Fruit fly (Drosophila melanogaster) whole organism, pupa: Measurements from ENCODE around the gene CG11912.
A peak's percentile ranks its signal among the peaks of the same experiment; 100 is the strongest.

Experiments used
- CG10348 ChIP-seq: fragments of 200-800 bp; sonication (Bioruptor generic); IDR thresholded peaks from 2 replicates; pipeline ENCODE4 v1.3.6; 2022; ENCODE audit warnings: missing biosample characterization, missing genetic modification characterization
- CG12605 ChIP-seq: fragments of 200-800 bp; sonication (Bioruptor generic); IDR thresholded peaks from 2 replicates; pipeline ENCODE4 v1.3.6; 2022; ENCODE audit warnings: missing biosample characterization, missing genetic modification characterization
- CG14655 ChIP-seq: fragments of 200-800 bp; sonication (Bioruptor generic); optimal IDR thresholded peaks from 3 replicates; lab custom pipeline; 2017; ENCODE audit warnings: mild to moderate bottlenecking, missing biosample characterization, missing genetic modification reagents, missing genetic modification characterization
- CG15710 ChIP-seq: fragments of 200-800 bp; sonication (Bioruptor generic); optimal IDR thresholded peaks from 2 replicates; lab custom pipeline; 2018; ENCODE audit warnings: missing biosample characterization, mild to moderate bottlenecking, missing genetic modification characterization, moderate library complexity
- CG32121 ChIP-seq: fragments of 200-800 bp; sonication (Bioruptor generic); IDR thresholded peaks from 2 replicates; pipeline ENCODE4 v1.3.6; 2022; ENCODE audit warnings: missing biosample characterization, missing genetic modification characterization
- CG4496 ChIP-seq: fragments of 200-800 bp; sonication (Bioruptor generic); IDR thresholded peaks from 3 replicates; pipeline ENCODE4 v1.3.6; 2022; ENCODE audit warnings: missing biosample characterization, missing genetic modification characterization
- CG8159 ChIP-seq: fragments of 200-800 bp; sonication (Bioruptor generic); optimal IDR thresholded peaks from 3 replicates; lab custom pipeline; 2018; ENCODE audit warnings: missing biosample characterization, mild to moderate bottlenecking, missing genetic modification characterization, moderate library complexity
- CG8301 ChIP-seq: fragments of 200-800 bp; sonication (Bioruptor generic); optimal IDR thresholded peaks from 2 replicates; lab custom pipeline; 2018; ENCODE audit warnings: missing biosample characterization, mild to moderate bottlenecking, missing genetic modification characterization
- D1 ChIP-seq: fragments of 200-800 bp; sonication (Bioruptor generic); optimal IDR thresholded peaks from 2 replicates; lab custom pipeline; 2018; ENCODE audit warnings: missing biosample characterization, mild to moderate bottlenecking, missing genetic modification characterization, moderate library complexity
- EcR ChIP-seq: fragments of 200-800 bp; sonication (Bioruptor generic); optimal IDR thresholded peaks from 3 replicates; lab custom pipeline; 2019; ENCODE audit warnings: missing biosample characterization, missing genetic modification characterization, mild to moderate bottlenecking, moderate library complexity, missing genetic modification reagents
- Pif1B ChIP-seq: fragments of 200-800 bp; sonication (Bioruptor generic); optimal IDR thresholded peaks from 3 replicates; lab custom pipeline; 2016; ENCODE audit warnings: missing biosample characterization, missing genetic modification characterization
- fd96Ca ChIP-seq: fragments of 200-800 bp; sonication (Bioruptor generic); IDR thresholded peaks from 3 replicates; pipeline ENCODE4 v1.3.6; 2022; ENCODE audit warnings: missing biosample characterization, missing genetic modification characterization
- gl ChIP-seq: fragments of 200-800 bp; sonication (Bioruptor generic); optimal IDR thresholded peaks from 2 replicates; lab custom pipeline; 2018; ENCODE audit warnings: missing biosample characterization, mild to moderate bottlenecking, missing genetic modification characterization

dm6 chr2L:294452-295362 is 24.4 kb downstream of the CG11912 start, which contains the start of the genes U2af38 and Stip1:
- no peak for TF ChIP-seq CG12605 (GFP tag; lab: Robert Waterston, UW)
- no peak for TF ChIP-seq CG32121 (GFP tag; lab: Robert Waterston, UW)
- TF ChIP-seq Pif1B (GFP tag; lab: Kevin White, UChicago): no peak
- TF ChIP-seq CG15710 (tag; lab: Kevin White, UChicago): no peak
- no peak for TF ChIP-seq CG8159 (tag; lab: Kevin White, UChicago)
- TF ChIP-seq CG4496: no peak
- TF ChIP-seq CG14655: no peak
- no peak for TF ChIP-seq gl
- peak; percentile 99 for TF ChIP-seq EcR (GFP tag; lab: Kevin White, UChicago)
- no peak for TF ChIP-seq D1 (tag; lab: Kevin White, UChicago)
- no peak for TF ChIP-seq CG8301 (tag; lab: Kevin White, UChicago)
- TF ChIP-seq CG10348: no peak
- TF ChIP-seq fd96Ca (GFP tag; lab: Robert Waterston, UW): no peak
